Fruit fly (Drosophila melanogaster) whole organism, wandering third instar larva: ENCODE results near the gene Cerk.

Source experiments
- Abd-B ChIP-seq: fragments of >200 bp; optimal IDR thresholded peaks from 2 replicates; lab custom pipeline; 2017; ENCODE audit warnings: missing biosample characterization, missing genetic modification characterization
- CG32264 ChIP-seq: fragments of 200-800 bp; sonication (Bioruptor generic); optimal IDR thresholded peaks from 2 replicates; lab custom pipeline; 2016; ENCODE audit warnings: missing biosample characterization, missing genetic modification characterization
- CG9705 ChIP-seq: fragments of 200-800 bp; sonication (Bioruptor generic); optimal IDR thresholded peaks from 2 replicates; lab custom pipeline; 2018; ENCODE audit warnings: missing biosample characterization, mild to moderate bottlenecking, missing genetic modification characterization
- CrebA ChIP-seq: fragments of 200-800 bp; sonication (Bioruptor generic); optimal IDR thresholded peaks from 2 replicates; lab custom pipeline; 2016; ENCODE audit warnings: missing biosample characterization, mild to moderate bottlenecking, missing genetic modification characterization, borderline replicate concordance
- Dfd ChIP-seq: fragments of >200 bp; optimal IDR thresholded peaks from 2 replicates; lab custom pipeline; 2017; ENCODE audit warnings: missing biosample characterization, missing genetic modification characterization
- Dif ChIP-seq: fragments of 200-275, 200-300 bp; sonication (Bioruptor generic); optimal IDR thresholded peaks from 2 replicates; lab custom pipeline; 2018; ENCODE audit warnings: missing biosample characterization, missing genetic modification characterization; ENCODE audit not compliant: partially characterized antibody
- GATAd ChIP-seq: sonication (Bioruptor generic); optimal IDR thresholded peaks from 2 replicates; lab custom pipeline; 2016; ENCODE audit warnings: missing biosample characterization, missing genetic modification characterization
- HLH106 ChIP-seq: fragments of 200-800 bp; optimal IDR thresholded peaks from 3 replicates; lab custom pipeline; 2019; ENCODE audit warnings: missing biosample characterization, mild to moderate bottlenecking, missing genetic modification characterization, moderate library complexity
- Hnf4 ChIP-seq: fragments of 200-800 bp; sonication (Bioruptor generic); optimal IDR thresholded peaks from 2 replicates; lab custom pipeline; 2016; ENCODE audit warnings: missing biosample characterization, mild to moderate bottlenecking, missing genetic modification characterization
- Hr78 ChIP-seq: fragments of >200 bp; optimal IDR thresholded peaks from 2 replicates; lab custom pipeline; 2017; ENCODE audit warnings: missing biosample characterization, missing genetic modification characterization
- Hr83 ChIP-seq: fragments of 200-300 bp; sonication (Bioruptor generic); optimal IDR thresholded peaks from 2 replicates; lab custom pipeline; 2016; ENCODE audit warnings: missing biosample characterization, mild to moderate bottlenecking, missing genetic modification characterization, moderate library complexity; ENCODE audit not compliant: poor library complexity, severe bottlenecking
- Jra ChIP-seq: sonication (Bioruptor generic); optimal IDR thresholded peaks from 2 replicates; lab custom pipeline; 2016; ENCODE audit warnings: missing biosample characterization, missing genetic modification characterization
- Mio ChIP-seq: sonication (Bioruptor generic); optimal IDR thresholded peaks from 2 replicates; lab custom pipeline; 2016; ENCODE audit warnings: missing biosample characterization, missing genetic modification characterization
- Myc ChIP-seq: fragments of >200 bp; optimal IDR thresholded peaks from 2 replicates; lab custom pipeline; 2017
- N ChIP-seq: fragments of >200 bp; optimal IDR thresholded peaks from 2 replicates; lab custom pipeline; 2018; ENCODE audit warnings: missing biosample characterization, missing external identifiers, missing genetic modification characterization
- OdsH ChIP-seq: fragments of 200-800 bp; sonication (Bioruptor generic); optimal IDR thresholded peaks from 2 replicates; lab custom pipeline; 2016; ENCODE audit warnings: missing biosample characterization, mild to moderate bottlenecking, missing genetic modification characterization
- Rel ChIP-seq, 2 experiments: fragments of 200-800 bp; sonication (Bioruptor generic) in 1 of 2; optimal IDR thresholded peaks; 2 replicates in 1 of 2; 3 replicates in 1 of 2; lab custom pipeline; 2016 to 2019; ENCODE audit warnings: mild to moderate bottlenecking in 2 of 2, missing biosample characterization in 2 of 2, missing genetic modification characterization in 2 of 2, moderate library complexity in 1 of 2
- Sp1 ChIP-seq: fragments of 200-800 bp; sonication (Bioruptor generic); optimal IDR thresholded peaks from 3 replicates; lab custom pipeline; 2019; ENCODE audit warnings: missing biosample characterization, mild to moderate bottlenecking, missing genetic modification characterization, moderate library complexity
- Vsx2 ChIP-seq: fragments of 200-300, 225-300 bp; sonication (Bioruptor generic); optimal IDR thresholded peaks from 2 replicates; lab custom pipeline; 2018; ENCODE audit warnings: missing biosample characterization, missing genetic modification characterization; ENCODE audit not compliant: partially characterized antibody
- br ChIP-seq: fragments of 200-800 bp; sonication (Bioruptor generic); optimal IDR thresholded peaks from 2 replicates; lab custom pipeline; 2016; ENCODE audit warnings: missing biosample characterization, missing genetic modification characterization
- brk ChIP-seq: fragments of 200-800 bp; sonication (Bioruptor generic); optimal IDR thresholded peaks from 2 replicates; lab custom pipeline; 2016; ENCODE audit warnings: missing biosample characterization, mild to moderate bottlenecking, missing genetic modification characterization
- dl ChIP-seq, 2 experiments: fragments of 175-275, 200-275 bp in 1 of 2; fragments of 200-275 bp in 1 of 2; sonication (Bioruptor generic); optimal IDR thresholded peaks; lab custom pipeline; 2018; ENCODE audit warnings: mild to moderate bottlenecking in 2 of 2, missing biosample characterization in 2 of 2, missing genetic modification characterization in 2 of 2, moderate library complexity in 2 of 2; ENCODE audit not compliant: partially characterized antibody in 2 of 2, insufficient read depth in 1 of 2
- dmrt93B ChIP-seq: fragments of 200-800 bp; sonication (Bioruptor generic); optimal IDR thresholded peaks from 2 replicates; lab custom pipeline; 2018; ENCODE audit warnings: missing biosample characterization, mild to moderate bottlenecking, missing genetic modification characterization
- dsf ChIP-seq: sonication (Bioruptor generic); optimal IDR thresholded peaks from 2 replicates; lab custom pipeline; 2016; ENCODE audit warnings: missing biosample characterization, missing genetic modification characterization, borderline replicate concordance
- ey ChIP-seq: fragments of 200-800 bp; sonication (Bioruptor generic); optimal IDR thresholded peaks from 2 replicates; lab custom pipeline; 2016; ENCODE audit warnings: missing biosample characterization, missing genetic modification characterization
- foxo ChIP-seq, 2 experiments: fragments of 200-800 bp; sonication (Bioruptor generic); optimal IDR thresholded peaks; 2 replicates in 1 of 2; 3 replicates in 1 of 2; lab custom pipeline; 2016 to 2017; ENCODE audit warnings: missing biosample characterization in 2 of 2, missing genetic modification characterization in 2 of 2
- fru ChIP-seq: fragments of 200-800 bp; sonication (Bioruptor generic); optimal IDR thresholded peaks from 3 replicates; lab custom pipeline; 2016; ENCODE audit warnings: missing biosample characterization, mild to moderate bottlenecking, missing genetic modification characterization
- h ChIP-seq: fragments of 200-800 bp; sonication (Bioruptor generic); optimal IDR thresholded peaks from 3 replicates; lab custom pipeline; 2016; ENCODE audit warnings: missing biosample characterization, mild to moderate bottlenecking, missing genetic modification characterization
- jim ChIP-seq: fragments of 175-275, 200-325 bp; sonication (Bioruptor generic); optimal IDR thresholded peaks from 2 replicates; lab custom pipeline; 2016; ENCODE audit warnings: missing biosample characterization, mild to moderate bottlenecking, missing genetic modification characterization
- lola ChIP-seq: fragments of >200 bp; optimal IDR thresholded peaks from 2 replicates; lab custom pipeline; 2017; ENCODE audit warnings: missing biosample characterization, missing genetic modification characterization
- pan ChIP-seq: fragments of >200 bp; optimal IDR thresholded peaks from 2 replicates; lab custom pipeline; 2017
- psq ChIP-seq: fragments of 200-800 bp; sonication (Bioruptor generic); optimal IDR thresholded peaks from 3 replicates; lab custom pipeline; 2017; ENCODE audit warnings: missing biosample characterization, mild to moderate bottlenecking, missing genetic modification characterization, moderate library complexity
- rgr ChIP-seq: fragments of 200-800 bp; sonication (Bioruptor generic); optimal IDR thresholded peaks from 3 replicates; lab custom pipeline; 2016; ENCODE audit warnings: missing biosample characterization, mild to moderate bottlenecking, missing genetic modification characterization
- sage ChIP-seq: fragments of 200-800 bp; sonication (Bioruptor generic); optimal IDR thresholded peaks from 2 replicates; lab custom pipeline; 2016; ENCODE audit warnings: missing biosample characterization, mild to moderate bottlenecking, missing genetic modification characterization
- sv ChIP-seq: fragments of 200-800 bp; sonication (Bioruptor generic); optimal IDR thresholded peaks from 3 replicates; lab custom pipeline; 2016; ENCODE audit warnings: missing biosample characterization, missing genetic modification characterization
- tai ChIP-seq: sonication (Bioruptor generic); optimal IDR thresholded peaks from 2 replicates; lab custom pipeline; 2016; ENCODE audit warnings: missing biosample characterization, missing genetic modification characterization
- usp ChIP-seq: fragments of >200 bp; optimal IDR thresholded peaks from 2 replicates; lab custom pipeline; 2017; ENCODE audit warnings: missing biosample characterization, missing genetic modification characterization
- woc ChIP-seq: sonication (Bioruptor generic); optimal IDR thresholded peaks from 2 replicates; lab custom pipeline; 2016; ENCODE audit warnings: missing biosample characterization, mild to moderate bottlenecking, missing genetic modification characterization

The Cerk gene

DNA sequence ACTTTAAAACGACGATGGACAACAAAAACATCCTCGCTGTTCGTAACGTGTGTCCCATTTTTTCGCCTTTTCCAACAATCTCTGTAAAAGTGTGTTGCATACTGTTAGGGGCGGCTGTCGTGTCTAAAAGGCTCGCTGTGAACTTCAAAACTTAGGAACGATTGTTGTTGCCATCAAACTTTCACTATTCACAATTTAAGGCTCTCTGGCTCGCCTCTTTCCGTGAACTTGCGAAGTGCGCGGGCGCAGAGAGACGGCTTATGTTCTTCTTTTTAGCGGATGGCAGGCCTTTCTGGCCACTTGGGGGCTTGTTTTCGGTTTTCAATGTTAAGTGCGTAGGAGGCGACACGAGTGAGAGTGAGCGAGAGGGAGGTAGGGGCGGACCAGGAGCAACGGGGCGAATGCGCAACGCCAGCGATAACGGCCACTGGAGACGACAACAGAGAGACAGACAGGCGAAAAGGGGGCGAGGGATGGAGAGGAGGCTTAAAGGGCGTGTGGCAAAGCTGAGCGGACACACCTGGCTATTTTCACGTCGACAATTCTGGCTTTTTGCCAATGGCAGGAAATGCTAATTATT, 17.6 kb downstream of the Cerk start, which contains the start of gene mtd:
mtd (minus strand) TSS at position 51 of the 580 bp plus-strand sequence.
- TF ChIP-seq brk (no peak), ey (GFP tag; lab: Kevin White, UChicago) (no peak), pan (lab: Kevin White, UChicago) (no peak), Dfd (GFP tag; lab: Kevin White, UChicago) (no peak), CG9705 (GFP tag; lab: Kevin White, UChicago) (no peak), foxo (GFP tag; optimal IDR thresholded peaks at IDR 0.05; lab: Kevin White, UChicago) (no peak), CG32264 (GFP tag; lab: Kevin White, UChicago) (no peak), psq (no peak), GATAd (GFP tag; lab: Kevin White, UChicago) (no peak)

DNA sequence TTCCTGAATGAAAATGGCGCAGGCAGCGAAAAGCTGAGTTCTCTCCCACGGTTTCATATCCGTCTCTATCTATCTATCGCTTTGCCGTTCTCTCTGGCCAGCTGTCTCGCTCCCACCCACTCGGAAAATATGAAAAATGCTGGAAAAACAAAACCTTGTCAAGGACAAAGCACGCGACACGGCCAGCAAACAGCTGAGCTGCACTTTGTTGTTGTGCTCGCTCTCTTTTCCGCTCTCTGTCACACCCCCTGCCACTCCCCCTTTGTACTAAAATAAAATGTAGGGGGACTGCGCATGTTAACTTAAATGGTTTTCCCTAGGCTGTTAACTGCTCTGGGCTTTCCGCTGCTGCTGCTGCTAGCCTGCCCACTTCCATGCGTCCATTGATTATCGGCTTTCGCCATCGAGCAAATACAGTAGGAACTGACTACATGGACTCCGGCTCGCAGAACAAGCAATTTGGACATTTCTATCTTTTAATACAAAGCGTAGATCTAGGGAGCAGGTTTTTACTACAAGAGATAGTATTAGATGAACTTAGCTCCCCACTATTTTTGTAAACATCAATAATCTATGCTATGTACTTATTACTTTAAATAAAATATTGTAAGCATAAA, 21.3 kb downstream of the Cerk start:
- TF ChIP-seq N (GFP tag; lab: Kevin White, UChicago), result no peak
- TF ChIP-seq brk, result no peak
- TF ChIP-seq Dfd (GFP tag; lab: Kevin White, UChicago), result no peak
- TF ChIP-seq GATAd (GFP tag; lab: Kevin White, UChicago), result no peak
- no peak for TF ChIP-seq h
- TF ChIP-seq br, result no peak
- no peak for TF ChIP-seq woc (GFP tag; lab: Kevin White, UChicago)
- no peak for TF ChIP-seq sage (GFP tag; lab: Kevin White, UChicago)
- TF ChIP-seq Sp1, result no peak
- TF ChIP-seq psq, result no peak
- no peak for TF ChIP-seq Hr78 (GFP tag; lab: Kevin White, UChicago)
- TF ChIP-seq Dif (GFP tag; lab: Kevin White, UChicago), result no peak
- no peak for TF ChIP-seq foxo (GFP tag; optimal IDR thresholded peaks at IDR 0.05; lab: Kevin White, UChicago)
- TF ChIP-seq usp, result no peak
- TF ChIP-seq CG32264 (GFP tag; lab: Kevin White, UChicago), result no peak

DNA sequence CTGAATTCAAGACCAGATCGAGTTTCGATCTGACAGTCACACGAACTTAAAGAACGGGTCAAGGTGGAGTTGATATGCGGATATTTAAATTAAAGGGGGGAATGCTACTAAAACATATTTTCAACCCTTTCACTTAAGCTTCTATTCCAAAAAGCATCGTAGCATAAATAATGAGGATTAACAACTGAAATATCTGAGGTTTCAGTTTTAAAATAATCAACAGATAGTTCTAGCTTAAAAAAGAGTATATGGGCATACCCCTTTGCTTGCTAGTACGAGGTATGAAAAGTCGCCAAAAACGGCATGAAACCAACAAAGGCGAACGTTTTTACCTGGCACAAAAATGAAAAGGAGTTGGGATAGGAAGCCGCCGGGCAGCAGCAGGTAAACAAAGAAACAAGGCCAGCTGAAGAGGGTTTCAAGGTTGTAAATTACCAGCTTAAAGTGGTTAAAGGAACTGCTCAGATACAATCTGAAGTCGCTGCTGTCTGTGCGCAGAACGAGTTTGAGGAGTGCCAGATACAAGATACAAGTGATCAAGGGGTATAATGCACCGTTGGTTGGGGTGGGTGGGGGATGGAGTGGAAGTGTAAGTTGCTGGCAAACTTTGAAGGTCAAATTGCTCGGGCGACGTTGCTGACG, 36.2 kb downstream of the Cerk start:
- TF ChIP-seq br, result peak; percentile 58
- TF ChIP-seq fru (GFP tag; lab: Kevin White, UChicago), result peak; percentile 76
- no peak for TF ChIP-seq jim (GFP tag; lab: Kevin White, UChicago)
- peak in 1 of 2 experiments; percentile 73 for TF ChIP-seq foxo (GFP tag; optimal IDR thresholded peaks at IDR 0.05; lab: Kevin White, UChicago)
- no peak for TF ChIP-seq usp
- no peak for TF ChIP-seq CrebA (GFP tag; lab: Kevin White, UChicago)
- TF ChIP-seq Dfd (GFP tag; lab: Kevin White, UChicago), result no peak
- peak; percentile 55 for TF ChIP-seq Rel (GFP tag; optimal IDR thresholded peaks at IDR 0.05; lab: Kevin White, UChicago)
- no peak for TF ChIP-seq Rel (tag; optimal IDR thresholded peaks at IDR 0.05; lab: Kevin White, UChicago)
- TF ChIP-seq Abd-B (GFP tag; lab: Kevin White, UChicago), result no peak
- TF ChIP-seq Hr83, result no peak
- TF ChIP-seq brk, result no peak
- TF ChIP-seq OdsH (GFP tag; lab: Kevin White, UChicago), result peak; percentile 66
- TF ChIP-seq Hr78 (GFP tag; lab: Kevin White, UChicago), result no peak
- no peak for TF ChIP-seq Mio (GFP tag; lab: Kevin White, UChicago)
- no peak for TF ChIP-seq CG32264 (GFP tag; lab: Kevin White, UChicago)
- TF ChIP-seq sage (GFP tag; lab: Kevin White, UChicago), result no peak
- TF ChIP-seq lola (GFP tag; lab: Kevin White, UChicago), result no peak
- TF ChIP-seq ey (GFP tag; lab: Kevin White, UChicago), result peak; percentile 75
- TF ChIP-seq Myc (lab: Kevin White, UChicago), result no peak
- TF ChIP-seq dmrt93B (GFP tag; lab: Kevin White, UChicago), result peak; percentile 26
- TF ChIP-seq N (GFP tag; lab: Kevin White, UChicago), result no peak
- no peak for TF ChIP-seq Jra
- no peak for TF ChIP-seq sv
- TF ChIP-seq woc (GFP tag; lab: Kevin White, UChicago), result peak; percentile 79
- TF ChIP-seq HLH106 (tag; lab: Kevin White, UChicago), result peak; percentile 40
- TF ChIP-seq tai (GFP tag; lab: Kevin White, UChicago), result no peak
- TF ChIP-seq Vsx2, result no peak
- TF ChIP-seq psq, result peak; percentile 68
- TF ChIP-seq Dif (GFP tag; lab: Kevin White, UChicago), result no peak
- TF ChIP-seq h, result peak; percentile 75
- TF ChIP-seq GATAd (GFP tag; lab: Kevin White, UChicago), result no peak
- TF ChIP-seq Hnf4 (GFP tag; lab: Kevin White, UChicago), result peak; percentile 37
- peak; percentile 33 for TF ChIP-seq Sp1
- TF ChIP-seq rgr, result peak; percentile 66
- TF ChIP-seq CG9705 (GFP tag; lab: Kevin White, UChicago), result no peak
- TF ChIP-seq pan (lab: Kevin White, UChicago), result no peak
- no peak for TF ChIP-seq dl (GFP tag; optimal IDR thresholded peaks at IDR 0.05; lab: Kevin White, UChicago; ENCODE audit: insufficient read depth in 1 of 2, partially characterized antibody in 2 of 2)
- TF ChIP-seq dsf (GFP tag; lab: Kevin White, UChicago), result no peak
